Worm (Caenorhabditis elegans): Measurements from ENCODE around the gene fbxb-35.

- TF ChIP-seq lin-15B (tag; optimal IDR thresholded peaks at IDR 0.05) (no peak), irx-1 (tag; optimal IDR thresholded peaks at IDR 0.05) (no peak), elt-3 (tag; optimal IDR thresholded peaks at IDR 0.05) (no peak), tbx-2 (tag; optimal IDR thresholded peaks at IDR 0.05) (no peak), fos-1 (tag; optimal IDR thresholded peaks at IDR 0.05) (no peak), nhr-90 (tag; optimal IDR thresholded peaks at IDR 0.05; ENCODE audit: poor library complexity) (no peak), xbp-1 (tag; optimal IDR thresholded peaks at IDR 0.05) (no peak), nhr-77 (tag; optimal IDR thresholded peaks at IDR 0.05) (no peak), unc-98 (GFP tag; IDR thresholded peaks at IDR 0.05) (no peak), tlp-1 (tag; optimal IDR thresholded peaks at IDR 0.05) (no peak), unc-62 (GFP tag; optimal IDR thresholded peaks at IDR 0.05) (no peak), ceh-90 (tag; optimal IDR thresholded peaks at IDR 0.05) (no peak)
Observed at ce11 chrII:2063989-2064388, 12.5 kb downstream of the fbxb-35 start, which contains the start of gene F07E5.13.

All from whole organism, L1 larva.